Fruit fly (Drosophila melanogaster) whole organism, prepupa: ENCODE results near the gene Alms1b.

Experiments used
- Blimp-1 ChIP-seq: fragments of 200-800 bp; sonication (Bioruptor generic); optimal IDR thresholded peaks from 3 replicates; lab custom pipeline; 2017; ENCODE audit warnings: missing biosample characterization, missing genetic modification characterization, mild to moderate bottlenecking, moderate library complexity, missing genetic modification reagents
- CG10631 ChIP-seq: fragments of 200-800 bp; sonication (Bioruptor generic); optimal IDR thresholded peaks from 2 replicates; lab custom pipeline; 2016; ENCODE audit warnings: missing biosample characterization, missing genetic modification characterization
- CG10669 ChIP-seq: fragments of 200-800 bp; sonication (Bioruptor generic); optimal IDR thresholded peaks from 3 replicates; lab custom pipeline; 2018; ENCODE audit warnings: missing biosample characterization, mild to moderate bottlenecking, missing genetic modification characterization, moderate library complexity
- CG11294 ChIP-seq: fragments of 200-800 bp; sonication (Bioruptor generic); IDR thresholded peaks from 2 replicates; pipeline ENCODE4 v1.3.6; 2022; ENCODE audit warnings: missing biosample characterization, missing genetic modification characterization
- CG11902 ChIP-seq: fragments of 200-800 bp; sonication (Bioruptor generic); optimal IDR thresholded peaks from 3 replicates; lab custom pipeline; 2016; ENCODE audit warnings: missing biosample characterization, missing genetic modification characterization
- CG15336 ChIP-seq: fragments of 200-800 bp; sonication (Bioruptor generic); IDR thresholded peaks from 2 replicates; pipeline ENCODE4 v1.3.6; 2022; ENCODE audit warnings: missing biosample characterization, missing genetic modification characterization
- CG16779 ChIP-seq: fragments of 200-800 bp; sonication (Bioruptor generic); optimal IDR thresholded peaks from 3 replicates; lab custom pipeline; 2017; ENCODE audit warnings: missing biosample characterization, mild to moderate bottlenecking, missing genetic modification characterization
- CG3032 ChIP-seq: fragments of 200-800 bp; optimal IDR thresholded peaks from 2 replicates; lab custom pipeline; 2019; ENCODE audit warnings: missing biosample characterization, mild to moderate bottlenecking, missing genetic modification characterization, moderate library complexity
- CG31627 ChIP-seq: fragments of 200-800 bp; sonication (Bioruptor generic); optimal IDR thresholded peaks from 3 replicates; lab custom pipeline; 2016; ENCODE audit warnings: missing biosample characterization, missing genetic modification characterization
- CG32006 ChIP-seq: fragments of 200-800 bp; sonication (Bioruptor generic); optimal IDR thresholded peaks from 3 replicates; lab custom pipeline; 2017; ENCODE audit warnings: missing biosample characterization, mild to moderate bottlenecking, missing genetic modification characterization
- CG34406 ChIP-seq: fragments of 200-800 bp; sonication (Bioruptor generic); optimal IDR thresholded peaks from 3 replicates; lab custom pipeline; 2016; ENCODE audit warnings: missing biosample characterization, missing genetic modification characterization
- CG4318 ChIP-seq: fragments of 200-800 bp; sonication (Bioruptor generic); optimal IDR thresholded peaks from 3 replicates; lab custom pipeline; 2017; ENCODE audit warnings: missing biosample characterization, mild to moderate bottlenecking, missing genetic modification characterization
- CG6163 ChIP-seq: fragments of 200-800 bp; sonication (Bioruptor generic); IDR thresholded peaks from 3 replicates; pipeline ENCODE4 v1.3.6; 2022; ENCODE audit warnings: missing biosample characterization, missing genetic modification characterization
- CG6276 ChIP-seq: fragments of 200-800 bp; sonication (Bioruptor generic); optimal IDR thresholded peaks from 2 replicates; lab custom pipeline; 2017; ENCODE audit warnings: missing biosample characterization, mild to moderate bottlenecking, missing genetic modification characterization
- CG6792 ChIP-seq: fragments of 200-800 bp; sonication (Bioruptor generic); optimal IDR thresholded peaks from 3 replicates; lab custom pipeline; 2016; ENCODE audit warnings: missing biosample characterization, missing genetic modification characterization
- CG6808 ChIP-seq: fragments of 200-800 bp; sonication (Bioruptor generic); optimal IDR thresholded peaks from 3 replicates; lab custom pipeline; 2017; ENCODE audit warnings: missing biosample characterization, missing genetic modification characterization, mild to moderate bottlenecking, moderate library complexity, missing genetic modification reagents
- CG6854 ChIP-seq: fragments of 200-800 bp; sonication (Bioruptor generic); optimal IDR thresholded peaks from 2 replicates; lab custom pipeline; 2017; ENCODE audit warnings: missing biosample characterization, mild to moderate bottlenecking, missing genetic modification characterization
- CG7368 ChIP-seq: fragments of 200-800 bp; sonication (Bioruptor generic); optimal IDR thresholded peaks from 3 replicates; lab custom pipeline; 2016; ENCODE audit warnings: missing biosample characterization, missing genetic modification characterization
- CG8119 ChIP-seq: fragments of 200-800 bp; sonication (Bioruptor generic); IDR thresholded peaks from 3 replicates; pipeline ENCODE4 v1.3.6; 2022; ENCODE audit warnings: missing biosample characterization, missing genetic modification characterization
- CG8319 ChIP-seq: fragments of 200-800 bp; sonication (Bioruptor generic); optimal IDR thresholded peaks from 3 replicates; lab custom pipeline; 2016; ENCODE audit warnings: missing biosample characterization, missing genetic modification characterization
- CG8632 ChIP-seq: fragments of 200-800 bp; sonication (Bioruptor generic); optimal IDR thresholded peaks from 3 replicates; lab custom pipeline; 2016; ENCODE audit warnings: missing biosample characterization, missing genetic modification characterization
- CG9139 ChIP-seq: fragments of 200-800 bp; sonication (Bioruptor generic); optimal IDR thresholded peaks from 3 replicates; lab custom pipeline; 2017; ENCODE audit warnings: missing biosample characterization, mild to moderate bottlenecking, missing genetic modification characterization
- Eip75B ChIP-seq: fragments of 200-800 bp; sonication (Bioruptor generic); optimal IDR thresholded peaks from 3 replicates; lab custom pipeline; 2016; ENCODE audit warnings: missing biosample characterization, missing genetic modification characterization
- Eip78C ChIP-seq: fragments of 200-800 bp; sonication (Bioruptor generic); peaks from one replicate; lab custom pipeline; 2016; ENCODE audit warnings: missing biosample characterization, missing genetic modification characterization
- Eip93F ChIP-seq: fragments of 200-800 bp; sonication (Bioruptor generic); optimal IDR thresholded peaks from 2 replicates; lab custom pipeline; 2016; ENCODE audit warnings: missing biosample characterization, mild to moderate bottlenecking, missing genetic modification characterization
- Ets21C ChIP-seq: fragments of 200-800 bp; sonication (Bioruptor generic); optimal IDR thresholded peaks from 3 replicates; lab custom pipeline; 2016; ENCODE audit warnings: missing biosample characterization, missing genetic modification characterization
- Ets96B ChIP-seq: fragments of 200-800 bp; optimal IDR thresholded peaks from 2 replicates; lab custom pipeline; 2019; ENCODE audit warnings: missing biosample characterization, mild to moderate bottlenecking, missing genetic modification characterization, moderate library complexity
- Gug ChIP-seq: fragments of 200-800 bp; sonication (Bioruptor generic); IDR thresholded peaks from 2 replicates; pipeline ENCODE4 v1.3.6; 2022; ENCODE audit warnings: missing biosample characterization, missing genetic modification characterization
- Hr38 ChIP-seq: sonication (Bioruptor generic); optimal IDR thresholded peaks from 2 replicates; lab custom pipeline; 2016; ENCODE audit warnings: missing biosample characterization, missing genetic modification characterization
- Hr39 ChIP-seq: fragments of 200-800 bp; sonication (Bioruptor generic); optimal IDR thresholded peaks from 2 replicates; lab custom pipeline; 2016; ENCODE audit warnings: missing biosample characterization, missing genetic modification characterization
- Hr4 ChIP-seq: fragments of 200-800 bp; sonication (Bioruptor generic); optimal IDR thresholded peaks from 3 replicates; lab custom pipeline; 2016; ENCODE audit warnings: missing biosample characterization, missing genetic modification characterization
- Lpt ChIP-seq: fragments of 200-800 bp; sonication (Bioruptor generic); optimal IDR thresholded peaks from 3 replicates; lab custom pipeline; 2016; ENCODE audit warnings: missing biosample characterization, missing genetic modification characterization
- Met ChIP-seq: fragments of 200-800 bp; sonication (Bioruptor generic); optimal IDR thresholded peaks from 3 replicates; lab custom pipeline; 2016; ENCODE audit warnings: missing biosample characterization, missing genetic modification characterization
- Smox ChIP-seq: fragments of 200-800 bp; sonication (Bioruptor generic); optimal IDR thresholded peaks from 3 replicates; lab custom pipeline; 2016; ENCODE audit warnings: missing biosample characterization, missing genetic modification characterization
- Sox102F ChIP-seq: fragments of 200-800 bp; sonication (Bioruptor generic); optimal IDR thresholded peaks from 2 replicates; lab custom pipeline; 2016; ENCODE audit warnings: missing biosample characterization, mild to moderate bottlenecking, missing genetic modification characterization
- Sox14 ChIP-seq: fragments of 200-800 bp; sonication (Bioruptor generic); optimal IDR thresholded peaks from 3 replicates; lab custom pipeline; 2016; ENCODE audit warnings: missing biosample characterization, missing genetic modification characterization
- Sox15 ChIP-seq: fragments of 200-800 bp; sonication (Bioruptor generic); optimal IDR thresholded peaks from 3 replicates; lab custom pipeline; 2016; ENCODE audit warnings: missing biosample characterization, missing genetic modification characterization
- achi ChIP-seq: fragments of 200-800 bp; sonication (Bioruptor generic); optimal IDR thresholded peaks from 3 replicates; lab custom pipeline; 2016; ENCODE audit warnings: missing biosample characterization, missing genetic modification characterization
- acj6 ChIP-seq: fragments of 200-800 bp; sonication (Bioruptor generic); optimal IDR thresholded peaks from 3 replicates; lab custom pipeline; 2016; ENCODE audit warnings: missing biosample characterization, missing genetic modification characterization
- cyc ChIP-seq: fragments of 200-800 bp; sonication (Bioruptor generic); optimal IDR thresholded peaks from 3 replicates; lab custom pipeline; 2016; ENCODE audit warnings: missing biosample characterization, missing genetic modification characterization
- dac ChIP-seq: fragments of 200-800 bp; sonication (Bioruptor generic); optimal IDR thresholded peaks from 2 replicates; lab custom pipeline; 2017; ENCODE audit warnings: missing biosample characterization, mild to moderate bottlenecking, missing genetic modification characterization
- dsx ChIP-seq: fragments of 200-800 bp; optimal IDR thresholded peaks from 3 replicates; lab custom pipeline; 2019; ENCODE audit warnings: missing biosample characterization, mild to moderate bottlenecking, missing genetic modification characterization, moderate library complexity; ENCODE audit not compliant: poor library complexity, severe bottlenecking
- esn ChIP-seq: fragments of 200-800 bp; sonication (Bioruptor generic); optimal IDR thresholded peaks from 2 replicates; lab custom pipeline; 2016; ENCODE audit warnings: missing biosample characterization, mild to moderate bottlenecking, missing genetic modification characterization, moderate library complexity
- fd59A ChIP-seq: fragments of 200-800 bp; sonication (Bioruptor generic); optimal IDR thresholded peaks from 2 replicates; lab custom pipeline; 2017; ENCODE audit warnings: missing biosample characterization, mild to moderate bottlenecking, missing genetic modification characterization, missing genetic modification reagents
- fd85E ChIP-seq: fragments of 200-800 bp; sonication (Bioruptor generic); optimal IDR thresholded peaks from 3 replicates; lab custom pipeline; 2016; ENCODE audit warnings: missing biosample characterization, missing genetic modification characterization
- fkh ChIP-seq: fragments of 200-800 bp; sonication (Bioruptor generic); optimal IDR thresholded peaks from 3 replicates; lab custom pipeline; 2017; ENCODE audit warnings: missing biosample characterization, mild to moderate bottlenecking, missing genetic modification characterization, moderate library complexity
- lz ChIP-seq: fragments of 200-800 bp; sonication (Bioruptor generic); optimal IDR thresholded peaks from 3 replicates; lab custom pipeline; 2016; ENCODE audit warnings: missing biosample characterization, missing genetic modification characterization
- net ChIP-seq: fragments of 200-800 bp; sonication (Bioruptor generic); optimal IDR thresholded peaks from 3 replicates; lab custom pipeline; 2016; ENCODE audit warnings: missing biosample characterization, missing genetic modification characterization
- pdm3 ChIP-seq: fragments of 200-800 bp; sonication (Bioruptor generic); optimal IDR thresholded peaks from 3 replicates; lab custom pipeline; 2016; ENCODE audit warnings: missing biosample characterization, missing genetic modification characterization
- salr ChIP-seq, 2 experiments: fragments of 200-800 bp; sonication (Bioruptor generic); optimal IDR thresholded peaks; 3 replicates each; lab custom pipeline; 2016 to 2018; ENCODE audit warnings: missing biosample characterization in 2 of 2, missing genetic modification characterization in 2 of 2, mild to moderate bottlenecking in 1 of 2
- spab ChIP-seq: fragments of 200-800 bp; sonication (Bioruptor generic); optimal IDR thresholded peaks from 2 replicates; lab custom pipeline; 2017; ENCODE audit warnings: missing biosample characterization, mild to moderate bottlenecking, missing genetic modification characterization, missing genetic modification reagents
- topi ChIP-seq: fragments of 200-800 bp; sonication (Bioruptor generic); optimal IDR thresholded peaks from 3 replicates; lab custom pipeline; 2016; ENCODE audit warnings: missing biosample characterization, missing genetic modification characterization
- vri ChIP-seq: fragments of 200-800 bp; sonication (Bioruptor generic); optimal IDR thresholded peaks from 3 replicates; lab custom pipeline; 2016; ENCODE audit warnings: missing biosample characterization, mild to moderate bottlenecking, missing genetic modification characterization

Alms1b gene

dm6 chrX:4614945-4615344 is 15.8 kb downstream of the Alms1b start:
- TF ChIP-seq CG6792 (GFP tag; lab: Kevin White, UChicago): no peak
- TF ChIP-seq Sox102F (GFP tag; lab: Kevin White, UChicago): no peak
- peak; percentile 40 for TF ChIP-seq cyc (GFP tag; lab: Kevin White, UChicago)
- TF ChIP-seq Eip93F (GFP tag; lab: Kevin White, UChicago): no peak
- TF ChIP-seq dsx (GFP tag; lab: Kevin White, UChicago): no peak
- no peak for TF ChIP-seq CG6854 (GFP tag; lab: Kevin White, UChicago)
- TF ChIP-seq CG10631 (GFP tag; lab: Kevin White, UChicago): peak; percentile 8
- no peak for TF ChIP-seq achi (GFP tag; lab: Kevin White, UChicago)
- no peak for TF ChIP-seq Hr4 (GFP tag; lab: Kevin White, UChicago)
- TF ChIP-seq esn (GFP tag; lab: Kevin White, UChicago): peak; percentile 43
- no peak for TF ChIP-seq CG6808 (GFP tag; lab: Kevin White, UChicago)
- TF ChIP-seq CG16779 (tag; lab: Kevin White, UChicago): no peak
- TF ChIP-seq vri: no peak
- TF ChIP-seq CG8119 (GFP tag; lab: Robert Waterston, UW): 0 out of 3 replicates have a peak, but pooled peaks have one; percentile 13
- TF ChIP-seq CG15336 (GFP tag; lab: Robert Waterston, UW): 0 out of 2 replicates have a peak, but pooled peaks have one; percentile 10
- TF ChIP-seq CG6276 (GFP tag; lab: Kevin White, UChicago): no peak
- TF ChIP-seq CG6163 (GFP tag; lab: Robert Waterston, UW): peak; percentile 33; the same call in 1 of the 3 replicates
- peak; percentile 11 for TF ChIP-seq pdm3 (GFP tag; lab: Kevin White, UChicago)
- peak; percentile 20 for TF ChIP-seq lz (GFP tag; lab: Kevin White, UChicago)
- no peak for TF ChIP-seq CG11294 (GFP tag; lab: Robert Waterston, UW)
- TF ChIP-seq CG32006 (GFP tag; lab: Kevin White, UChicago): peak; percentile 4
- TF ChIP-seq acj6 (GFP tag; lab: Kevin White, UChicago): peak; percentile 25
- peak; percentile 8 for TF ChIP-seq Ets21C (GFP tag; lab: Kevin White, UChicago)
- no peak for TF ChIP-seq Blimp-1 (GFP tag; lab: Kevin White, UChicago)
- no peak for TF ChIP-seq salr (GFP tag; optimal IDR thresholded peaks at IDR 0.05; lab: Kevin White, UChicago)
- TF ChIP-seq CG7368: peak; percentile 18
- no peak for TF ChIP-seq fd85E (GFP tag; lab: Kevin White, UChicago)
- TF ChIP-seq CG8632 (GFP tag; lab: Kevin White, UChicago): no peak
- TF ChIP-seq CG11902 (GFP tag; lab: Kevin White, UChicago): no peak
- peak; percentile 18 for TF ChIP-seq Met (GFP tag; lab: Kevin White, UChicago)
- no peak for TF ChIP-seq CG9139 (GFP tag; lab: Kevin White, UChicago)
- peak; percentile 25 for TF ChIP-seq net (GFP tag; lab: Kevin White, UChicago)
- peak; percentile 8 for TF ChIP-seq Eip75B (GFP tag; lab: Kevin White, UChicago)
- no peak for TF ChIP-seq Hr38 (GFP tag; lab: Kevin White, UChicago)
- TF ChIP-seq spab (GFP tag; lab: Kevin White, UChicago): no peak
- TF ChIP-seq CG8319 (GFP tag; lab: Kevin White, UChicago): no peak
- no peak for TF ChIP-seq CG10669 (GFP tag; lab: Kevin White, UChicago)
- no peak for TF ChIP-seq fd59A (GFP tag; lab: Kevin White, UChicago)
- peak; percentile 7 for TF ChIP-seq CG34406 (GFP tag; lab: Kevin White, UChicago)
- no peak for TF ChIP-seq Sox15 (GFP tag; lab: Kevin White, UChicago)
- no peak for TF ChIP-seq CG3032 (tag; lab: Kevin White, UChicago)
- TF ChIP-seq CG4318 (GFP tag; lab: Kevin White, UChicago): no peak
- no peak for TF ChIP-seq Sox14 (GFP tag; lab: Kevin White, UChicago)
- peak; percentile 50 for TF ChIP-seq topi
- peak; percentile 33 for TF ChIP-seq CG31627 (GFP tag; lab: Kevin White, UChicago)
- no peak for TF ChIP-seq Lpt (GFP tag; lab: Kevin White, UChicago)
- peak; percentile 33 for TF ChIP-seq Gug (GFP tag; lab: Robert Waterston, UW)
- peak; percentile 31 for TF ChIP-seq Smox
- no peak for TF ChIP-seq dac
- TF ChIP-seq fkh (GFP tag; lab: Kevin White, UChicago): no peak
- TF ChIP-seq Eip78C (GFP tag; lab: Kevin White, UChicago): peak; percentile 37
- no peak for TF ChIP-seq Ets96B (tag; lab: Kevin White, UChicago)
- TF ChIP-seq Hr39: peak; percentile 63
